Worm (Caenorhabditis elegans) whole organism, L3 larva: Measurements from ENCODE around the gene ugt-62.

Experiments used
- R02D3.7 ChIP-seq: fragments of 150-350 bp; optimal IDR thresholded peaks from 2 replicates; lab custom pipeline; 2014; ENCODE audit warnings: missing biosample characterization, missing genetic modification characterization
- ZK546.5 ChIP-seq: sonication (generic microtip); optimal IDR thresholded peaks from 2 replicates; lab custom pipeline; 2017; ENCODE audit warnings: missing biosample characterization, missing genetic modification characterization
- aly-2 ChIP-seq: fragments of 150-350 bp; optimal IDR thresholded peaks from 2 replicates; lab custom pipeline; 2014; ENCODE audit warnings: missing biosample characterization, missing genetic modification characterization
- ama-1 ChIP-seq: fragments of 150-350 bp; optimal IDR thresholded peaks from 2 replicates; lab custom pipeline; 2018
- ceh-16 ChIP-seq: sonication (generic microtip); optimal IDR thresholded peaks from 2 replicates; lab custom pipeline; 2017; ENCODE audit warnings: missing biosample characterization, missing genetic modification characterization
- ceh-28 ChIP-seq: fragments of 150-350 bp; optimal IDR thresholded peaks from 2 replicates; lab custom pipeline; 2014; ENCODE audit warnings: missing biosample characterization, missing genetic modification reagents, missing genetic modification characterization
- ceh-82 ChIP-seq: fragments of 150-350 bp; optimal IDR thresholded peaks from 2 replicates; lab custom pipeline; 2014; ENCODE audit warnings: missing biosample characterization, missing genetic modification characterization
- ceh-9 ChIP-seq: sonication (generic microtip); optimal IDR thresholded peaks from 2 replicates; lab custom pipeline; 2018; ENCODE audit warnings: missing biosample characterization, missing genetic modification characterization
- daf-12 ChIP-seq: fragments of 150-350 bp; optimal IDR thresholded peaks from 2 replicates; lab custom pipeline; 2014; ENCODE audit warnings: missing biosample characterization, missing genetic modification reagents, missing genetic modification characterization
- egl-5 ChIP-seq: fragments of 150-350 bp; optimal IDR thresholded peaks from 2 replicates; lab custom pipeline; 2017; ENCODE audit warnings: missing biosample characterization, missing genetic modification reagents, missing genetic modification characterization, inconsistent platforms
- elt-2 ChIP-seq: sonication (generic microtip); optimal IDR thresholded peaks from 2 replicates; lab custom pipeline; 2016; ENCODE audit warnings: missing genetic modification reagents, mild to moderate bottlenecking, missing genetic modification characterization, missing compliant biosample characterization
- eor-1 ChIP-seq, 2 experiments: fragments of 150-350 bp; optimal IDR thresholded peaks; 2 replicates each; lab custom pipeline; 2014 to 2018; ENCODE audit warnings: missing biosample characterization in 2 of 2, missing genetic modification characterization in 2 of 2
- fkh-2 ChIP-seq: fragments of 150-350 bp; optimal IDR thresholded peaks from 2 replicates; lab custom pipeline; 2014; ENCODE audit warnings: missing biosample characterization, missing genetic modification reagents, missing genetic modification characterization
- fos-1 ChIP-seq: fragments of 150-350 bp; optimal IDR thresholded peaks from 2 replicates; lab custom pipeline; 2014; ENCODE audit warnings: missing biosample characterization, missing genetic modification characterization
- hmg-11 ChIP-seq: sonication (generic microtip); optimal IDR thresholded peaks from 2 replicates; lab custom pipeline; 2016; ENCODE audit warnings: missing genetic modification characterization, missing compliant biosample characterization
- jun-1 ChIP-seq: fragments of 150-350 bp; optimal IDR thresholded peaks from 2 replicates; lab custom pipeline; 2014; ENCODE audit warnings: missing biosample characterization, missing genetic modification reagents, missing genetic modification characterization
- lin-15B ChIP-seq: fragments of 150-350 bp; optimal IDR thresholded peaks from 2 replicates; lab custom pipeline; 2014; ENCODE audit warnings: missing biosample characterization, missing genetic modification characterization
- lin-39 ChIP-seq: fragments of 150-350 bp; optimal IDR thresholded peaks from 2 replicates; lab custom pipeline; 2018; ENCODE audit warnings: missing biosample characterization, missing genetic modification reagents, missing genetic modification characterization
- lsy-12 ChIP-seq: sonication (generic microtip); optimal IDR thresholded peaks from 2 replicates; lab custom pipeline; 2016; ENCODE audit warnings: mild to moderate bottlenecking, missing genetic modification characterization, missing compliant biosample characterization
- mdl-1 ChIP-seq: fragments of 150-350 bp; optimal IDR thresholded peaks from 2 replicates; lab custom pipeline; 2014; ENCODE audit warnings: missing biosample characterization, missing genetic modification characterization
- mml-1 ChIP-seq: fragments of 150-350 bp; sonication (generic microtip); optimal IDR thresholded peaks from 3 replicates; lab custom pipeline; 2014; ENCODE audit warnings: missing biosample characterization, missing genetic modification characterization
- nfya-1 ChIP-seq: sonication (generic microtip); optimal IDR thresholded peaks from 2 replicates; lab custom pipeline; 2017; ENCODE audit warnings: missing genetic modification characterization, mild to moderate bottlenecking, missing compliant biosample characterization, antibody characterized with exemption, moderate library complexity; ENCODE audit not compliant: insufficient read depth
- nhr-11 ChIP-seq: fragments of 150-350 bp; optimal IDR thresholded peaks from 2 replicates; lab custom pipeline; 2014; ENCODE audit warnings: missing biosample characterization, missing genetic modification characterization
- nhr-12 ChIP-seq: fragments of 150-350 bp; optimal IDR thresholded peaks from 2 replicates; lab custom pipeline; 2014; ENCODE audit warnings: missing biosample characterization, missing genetic modification characterization
- nhr-23 ChIP-seq: fragments of 150-350 bp; optimal IDR thresholded peaks from 2 replicates; lab custom pipeline; 2014; ENCODE audit warnings: missing biosample characterization, missing genetic modification reagents, missing genetic modification characterization
- nhr-25 ChIP-seq: sonication (generic microtip); optimal IDR thresholded peaks from 2 replicates; lab custom pipeline; 2017; ENCODE audit warnings: missing biosample characterization, missing genetic modification characterization
- nhr-28 ChIP-seq: fragments of 150-350 bp; optimal IDR thresholded peaks from 2 replicates; lab custom pipeline; 2014; ENCODE audit warnings: missing biosample characterization, missing genetic modification characterization
- nhr-43 ChIP-seq: sonication (generic microtip); optimal IDR thresholded peaks from 2 replicates; lab custom pipeline; 2016; ENCODE audit warnings: mild to moderate bottlenecking, missing genetic modification characterization, missing compliant biosample characterization; ENCODE audit not compliant: poor library complexity, severe bottlenecking
- nhr-67 ChIP-seq: fragments of 150-350 bp; optimal IDR thresholded peaks from 2 replicates; lab custom pipeline; 2014; ENCODE audit warnings: missing biosample characterization, missing genetic modification characterization
- nhr-76 ChIP-seq: fragments of 150-350 bp; sonication (generic microtip); optimal IDR thresholded peaks from 5 replicates; lab custom pipeline; 2014; ENCODE audit warnings: missing biosample characterization, missing genetic modification characterization
- pha-4 ChIP-seq: fragments of 150-350 bp; optimal IDR thresholded peaks from 2 replicates; lab custom pipeline; 2014; ENCODE audit warnings: missing biosample characterization, missing genetic modification reagents, missing genetic modification characterization
- skn-1 ChIP-seq: fragments of 150-350 bp; optimal IDR thresholded peaks from 2 replicates; lab custom pipeline; 2014; ENCODE audit warnings: missing biosample characterization, missing genetic modification characterization
- snpc-4 ChIP-seq: fragments of 150-350 bp; optimal IDR thresholded peaks from 2 replicates; lab custom pipeline; 2014; ENCODE audit warnings: missing biosample characterization, missing genetic modification characterization
- tbx-2 ChIP-seq: sonication (generic microtip); optimal IDR thresholded peaks from 2 replicates; lab custom pipeline; 2016; ENCODE audit warnings: mild to moderate bottlenecking, missing genetic modification characterization, missing compliant biosample characterization
- unc-62 ChIP-seq: fragments of 150-350 bp; sonication (generic microtip); optimal IDR thresholded peaks from 4 replicates; lab custom pipeline; 2014; ENCODE audit warnings: missing biosample characterization, missing genetic modification reagents, missing genetic modification characterization
- zag-1 ChIP-seq: fragments of 150-350 bp; optimal IDR thresholded peaks from 2 replicates; lab custom pipeline; 2014; ENCODE audit warnings: missing biosample characterization, missing genetic modification characterization
- ztf-11 ChIP-seq: fragments of 150-350 bp; optimal IDR thresholded peaks from 2 replicates; lab custom pipeline; 2014; ENCODE audit warnings: missing biosample characterization, missing genetic modification characterization
- ztf-4 ChIP-seq: fragments of 150-350 bp; optimal IDR thresholded peaks from 2 replicates; lab custom pipeline; 2014; ENCODE audit warnings: missing biosample characterization, missing genetic modification characterization

Gene ugt-62

DNA sequence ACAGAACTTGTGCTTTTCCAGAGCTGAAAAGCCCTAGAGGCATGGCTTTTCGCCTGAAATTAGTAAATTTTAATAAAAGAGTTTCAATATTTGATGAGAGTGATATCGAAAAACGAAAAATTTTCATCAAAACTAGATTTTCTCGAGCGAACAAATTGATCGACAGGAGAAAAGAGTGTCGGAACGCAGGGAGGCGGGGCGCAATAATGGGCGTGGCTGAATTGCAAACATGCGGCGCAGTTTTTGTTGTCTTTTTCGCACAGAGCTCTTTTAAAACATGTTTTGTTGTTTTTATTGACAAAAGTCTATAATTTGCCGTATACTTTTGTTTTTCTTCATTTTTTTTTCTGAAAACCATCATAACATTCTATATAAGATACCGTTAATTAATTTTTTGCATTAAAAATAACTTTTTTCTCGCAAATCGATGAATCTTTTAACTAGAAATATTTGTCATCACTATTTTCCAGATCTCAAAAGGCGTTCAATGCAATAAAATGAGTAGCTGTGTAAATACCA lies 38.0 kb upstream of the ugt-62 start, which contains the start of the genes sel-5 and wdr-48:
sel-5 (minus strand) TSS at position 53 of the 519 bp plus-strand sequence.
wdr-48 (plus strand) TSS at position 469 of the 519 bp plus-strand sequence.
- TF ChIP-seq nhr-12 (tag; lab: Kevin White, UChicago) (no peak), tbx-2 (tag; lab: Kevin White, UChicago) (no peak), nfya-1 (tag; lab: Kevin White, UChicago) (peak; percentile 71), lin-15B (tag; lab: Kevin White, UChicago) (peak; percentile 33), ZK546.5 (no peak), nhr-28 (no peak), pha-4 (tag; lab: Kevin White, UChicago) (peak; percentile 69), mml-1 (tag; lab: Kevin White, UChicago) (no peak), zag-1 (tag; lab: Kevin White, UChicago) (no peak), lin-39 (peak; percentile 47), nhr-25 (tag; lab: Kevin White, UChicago) (peak; percentile 51), hmg-11 (tag; lab: Kevin White, UChicago) (peak; percentile 51)
- TF ChIP-seq, all 47 proteins: peak for 6

DNA sequence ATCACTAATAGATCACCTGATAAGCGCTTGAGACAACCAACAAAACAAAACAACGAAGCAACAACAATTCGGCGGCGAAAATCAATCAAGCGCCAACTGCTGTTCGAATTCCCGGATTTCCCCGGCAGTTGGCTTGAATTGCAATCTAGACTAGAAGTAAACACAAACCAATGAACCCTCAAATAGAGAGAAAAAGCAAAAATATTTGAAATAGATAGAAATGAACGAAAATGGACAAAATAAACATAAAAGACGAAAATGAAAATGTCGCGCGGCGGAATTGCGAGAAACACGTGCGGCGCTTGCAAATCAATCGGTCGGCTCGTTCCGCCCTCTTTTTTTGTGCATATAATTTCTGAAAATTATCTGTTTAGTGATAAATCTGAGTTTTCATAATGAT lies 28.0 kb upstream of the ugt-62 start, which contains the start of gene idhg-1:
idhg-1 (plus strand) TSS at position 343 of the 400 bp plus-strand sequence.
- TF ChIP-seq nhr-67 = peak; percentile 12
- TF ChIP-seq lsy-12 = peak; percentile 82
- peak; percentile 9 for TF ChIP-seq fkh-2 (tag; lab: Kevin White, UChicago)
- TF ChIP-seq skn-1 (tag; lab: Kevin White, UChicago) = peak; percentile 13
- TF ChIP-seq ceh-28 = peak; percentile 36
- no peak for TF ChIP-seq unc-62 (GFP tag; lab: Kevin White, UChicago)
- TF ChIP-seq nhr-43 (tag; lab: Kevin White, UChicago) = peak; percentile 85
- no peak for TF ChIP-seq ZK546.5
- TF ChIP-seq snpc-4 (tag; lab: Kevin White, UChicago) = peak; percentile 55
- peak; percentile 24 for TF ChIP-seq tbx-2 (tag; lab: Kevin White, UChicago)
- TF ChIP-seq hmg-11 (tag; lab: Kevin White, UChicago) = peak; percentile 95
- no peak for TF ChIP-seq fos-1
- TF ChIP-seq R02D3.7 (tag; lab: Kevin White, UChicago) = peak; percentile 27
- peak; percentile 85 for TF ChIP-seq daf-12 (tag; lab: Kevin White, UChicago)
- peak; percentile 8 for TF ChIP-seq nhr-23
- TF ChIP-seq pha-4 (tag; lab: Kevin White, UChicago) = peak; percentile 62
- peak; percentile 36 for TF ChIP-seq nhr-76 (tag; lab: Kevin White, UChicago)
- TF ChIP-seq aly-2 (tag; lab: Kevin White, UChicago) = no peak
- no peak for TF ChIP-seq ama-1 (lab: Kevin White, UChicago)
- TF ChIP-seq nfya-1 (tag; lab: Kevin White, UChicago) = peak; percentile 61
- TF ChIP-seq ceh-82 (tag; lab: Kevin White, UChicago) = peak; percentile 13
- no peak for TF ChIP-seq ceh-9 (tag; lab: Kevin White, UChicago)
- no peak for TF ChIP-seq ztf-11 (tag; lab: Kevin White, UChicago)
- peak; percentile 65 for TF ChIP-seq elt-2
- no peak for TF ChIP-seq nhr-11 (tag; lab: Kevin White, UChicago)
- peak; percentile 27 for TF ChIP-seq egl-5 (tag; lab: Kevin White, UChicago)
- no peak for TF ChIP-seq nhr-28
- peak; percentile 29 for TF ChIP-seq nhr-25 (tag; lab: Kevin White, UChicago)
- peak; percentile 41 for TF ChIP-seq lin-15B (tag; lab: Kevin White, UChicago)
- TF ChIP-seq, all 47 proteins: peak for 20

DNA sequence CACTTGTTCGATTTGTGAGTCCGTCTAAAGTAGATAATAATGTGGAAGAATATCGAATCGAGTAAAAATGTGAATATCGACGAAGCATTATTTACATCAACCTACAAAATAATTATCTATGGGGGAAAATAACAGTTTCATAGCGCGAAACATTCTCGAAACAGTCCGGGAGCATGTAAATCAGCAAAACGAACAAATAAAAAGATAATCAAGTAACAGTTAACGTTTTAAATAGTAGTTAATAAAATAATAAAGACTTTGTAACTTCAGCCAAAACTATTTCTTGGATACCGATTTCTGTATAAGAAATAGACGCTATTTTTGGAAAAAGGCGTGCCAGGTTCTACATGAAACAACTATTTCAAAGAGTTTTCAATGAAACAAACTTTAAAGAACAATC lies 27.6 kb upstream of the ugt-62 start, which contains the start of gene mlcd-1:
mlcd-1 (minus strand) TSS at position 101 of the 400 bp plus-strand sequence.
- TF ChIP-seq eor-1 (tag; optimal IDR thresholded peaks at IDR 0.05; lab: Kevin White, UChicago) (no peak), ztf-4 (no peak), ztf-11 (tag; lab: Kevin White, UChicago) (no peak), tbx-2 (tag; lab: Kevin White, UChicago) (no peak), nhr-76 (tag; lab: Kevin White, UChicago) (no peak), mdl-1 (tag; lab: Kevin White, UChicago) (no peak), ceh-16 (tag; lab: Kevin White, UChicago) (no peak), zag-1 (tag; lab: Kevin White, UChicago) (no peak), elt-2 (no peak), nhr-23 (no peak), nhr-43 (tag; lab: Kevin White, UChicago) (no peak), pha-4 (tag; lab: Kevin White, UChicago) (no peak), snpc-4 (tag; lab: Kevin White, UChicago) (no peak), daf-12 (tag; lab: Kevin White, UChicago) (no peak), nhr-11 (tag; lab: Kevin White, UChicago) (no peak), ceh-82 (tag; lab: Kevin White, UChicago) (no peak), nhr-28 (no peak), jun-1 (tag; lab: Kevin White, UChicago) (no peak), nhr-25 (tag; lab: Kevin White, UChicago) (no peak), lin-15B (tag; lab: Kevin White, UChicago) (no peak)
